Worm (Caenorhabditis elegans) whole organism, L4/young adult: ENCODE measurements around the gene str-240.

Source experiments
- W03F9.2 ChIP-seq: fragments of 150-350 bp; optimal IDR thresholded peaks from 2 replicates; lab custom pipeline; 2014; ENCODE audit warnings: missing biosample characterization, missing genetic modification characterization
- dao-5 ChIP-seq: sonication (generic microtip); optimal IDR thresholded peaks from 2 replicates; lab custom pipeline; 2016; ENCODE audit warnings: missing genotype, missing genetic modification characterization, moderate library complexity, missing compliant biosample characterization
- him-1 ChIP-seq: sonication (generic microtip); optimal IDR thresholded peaks from 2 replicates; lab custom pipeline; 2016; ENCODE audit warnings: missing genotype, missing genetic modification reagents, missing genetic modification characterization, missing compliant biosample characterization

DNA sequence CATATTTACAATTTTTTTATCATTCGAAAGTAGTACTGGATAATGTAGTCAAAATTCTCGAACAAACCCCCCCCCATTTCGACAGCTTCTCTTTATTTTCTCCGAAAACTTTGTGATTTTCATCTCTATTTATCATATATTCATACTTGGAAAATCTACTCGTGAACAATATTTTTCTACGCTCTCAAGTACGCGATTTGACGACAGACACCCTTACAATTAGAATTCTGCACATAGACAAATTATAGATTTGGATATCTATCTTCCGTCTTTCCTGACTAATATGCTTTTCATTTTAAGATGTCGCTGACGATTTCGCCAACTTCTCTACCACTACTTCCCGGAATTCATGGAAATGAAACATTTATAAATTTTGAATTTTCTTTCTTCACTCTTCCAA is 15.8 kb downstream of the str-240 start, which contains the start of gene sru-28:
- TF ChIP-seq him-1 (no peak), W03F9.2 (tag; lab: Kevin White, UChicago) (no peak), dao-5 (tag; lab: Kevin White, UChicago) (no peak)
